Worm (Caenorhabditis elegans) whole organism, young adult: ENCODE results near the gene ZK1320.7.

Experiments
- B0035.1 ChIP-seq: sonication (generic microtip); optimal IDR thresholded peaks from 2 replicates; lab custom pipeline; 2016; ENCODE audit warnings: missing genetic modification characterization, mild to moderate bottlenecking, missing compliant biosample characterization, missing genotype, missing genetic modification reagents
- D2030.7 ChIP-seq: fragments of 200-800 bp; sonication (Bioruptor generic); IDR thresholded peaks from 2 replicates; pipeline ENCODE4 v1.3.6; 2022; ENCODE audit warnings: missing genetic modification reagents, missing genetic modification characterization, missing compliant biosample characterization
- F23B12.7 ChIP-seq: sonication (generic microtip); optimal IDR thresholded peaks from 2 replicates; lab custom pipeline; 2017; ENCODE audit warnings: missing genetic modification characterization, mild to moderate bottlenecking, missing compliant biosample characterization, antibody characterized with exemption, moderate library complexity; ENCODE audit not compliant: insufficient read depth
- F39B2.1 ChIP-seq: fragments of 200-800 bp; sonication (Bioruptor generic); IDR thresholded peaks from 2 replicates; pipeline ENCODE4 v1.3.6; 2022; ENCODE audit warnings: missing genetic modification reagents, missing genetic modification characterization, missing compliant biosample characterization
- F55B11.4 ChIP-seq: sonication (generic microtip); optimal IDR thresholded peaks from 2 replicates; lab custom pipeline; 2016; ENCODE audit warnings: missing compliant biosample characterization, missing genetic modification characterization, borderline replicate concordance; ENCODE audit not compliant: insufficient read depth
- Y56A3A.18 ChIP-seq: fragments of 200-800 bp; sonication (Bioruptor generic); IDR thresholded peaks from 2 replicates; pipeline ENCODE4 v1.3.6; 2022; ENCODE audit warnings: missing genetic modification reagents, missing genetic modification characterization, missing compliant biosample characterization
- aptf-3 ChIP-seq: fragments of 200-800 bp; sonication (Bioruptor generic); IDR thresholded peaks from 2 replicates; pipeline ENCODE4 v1.3.6; 2022; ENCODE audit warnings: missing genetic modification characterization, missing compliant biosample characterization
- atf-7 ChIP-seq: sonication (generic microtip); optimal IDR thresholded peaks from 2 replicates; lab custom pipeline; 2017; ENCODE audit warnings: mild to moderate bottlenecking, missing genetic modification characterization, missing compliant biosample characterization
- attf-3 ChIP-seq: fragments of 200-800 bp; sonication (Bioruptor generic); conservative IDR thresholded peaks from 2 replicates; pipeline ENCODE4 v1.3.6; 2022; ENCODE audit warnings: missing genetic modification reagents, missing genetic modification characterization, missing compliant biosample characterization
- cebp-1 ChIP-seq, 2 experiments: fragments of 200-800 bp in 1 of 2; sonication (Bioruptor generic) in 1 of 2; sonication (generic microtip) in 1 of 2; IDR thresholded peaks in 1 of 2; optimal IDR thresholded peaks in 1 of 2; 2 replicates each; pipeline versions ENCODE4 v1.3.6 to Lab custom; 2017 to 2022; ENCODE audit warnings: missing compliant biosample characterization in 2 of 2, missing genetic modification characterization in 2 of 2, mild to moderate bottlenecking in 1 of 2, missing genetic modification reagents in 1 of 2, moderate library complexity in 1 of 2
- cebp-2 ChIP-seq: fragments of 200-800 bp; sonication (Bioruptor generic); IDR thresholded peaks from 2 replicates; pipeline ENCODE4 v1.3.6; 2022; ENCODE audit warnings: missing genetic modification characterization, missing compliant biosample characterization
- ceh-100 ChIP-seq: fragments of 200-800 bp; sonication (Bioruptor generic); IDR thresholded peaks from 2 replicates; pipeline ENCODE4 v1.3.6; 2022; ENCODE audit warnings: missing genetic modification reagents, missing genetic modification characterization, missing compliant biosample characterization
- dpl-1 ChIP-seq: fragments of 150-350 bp; optimal IDR thresholded peaks from 2 replicates; lab custom pipeline; 2014; ENCODE audit warnings: missing biosample characterization, missing genetic modification reagents, missing genetic modification characterization
- fkh-3 ChIP-seq: sonication (generic microtip); optimal IDR thresholded peaks from 2 replicates; lab custom pipeline; 2016; ENCODE audit warnings: mild to moderate bottlenecking, missing genetic modification characterization, missing compliant biosample characterization
- hmg-1.2 ChIP-seq: fragments of 200-800 bp; sonication (Bioruptor generic); IDR thresholded peaks from 2 replicates; pipeline ENCODE4 v1.3.6; 2022; ENCODE audit warnings: missing genetic modification reagents, missing genetic modification characterization, missing compliant biosample characterization
- hsf-1 ChIP-seq: fragments of 200-800 bp; sonication (Bioruptor generic); IDR thresholded peaks from 2 replicates; pipeline ENCODE4 v1.3.6; 2022; ENCODE audit warnings: missing genetic modification reagents, missing genetic modification characterization, missing compliant biosample characterization
- lin-40 ChIP-seq: sonication (generic microtip); optimal IDR thresholded peaks from 2 replicates; lab custom pipeline; 2016; ENCODE audit warnings: missing genetic modification characterization, mild to moderate bottlenecking, missing compliant biosample characterization, missing genotype, missing genetic modification reagents
- lin-54 ChIP-seq: fragments of 200-800 bp; sonication (Bioruptor generic); optimal IDR thresholded peaks from 2 replicates; lab custom pipeline; 2018; ENCODE audit warnings: mild to moderate bottlenecking, missing genetic modification characterization, missing compliant biosample characterization
- madf-10 ChIP-seq: sonication (generic microtip); optimal IDR thresholded peaks from 2 replicates; lab custom pipeline; 2016; ENCODE audit warnings: mild to moderate bottlenecking, missing genetic modification characterization, missing compliant biosample characterization
- mcd-1 ChIP-seq: fragments of 200-800 bp; sonication (Bioruptor generic); IDR thresholded peaks from 2 replicates; pipeline ENCODE4 v1.3.6; 2022; ENCODE audit warnings: missing genetic modification reagents, missing genetic modification characterization, missing compliant biosample characterization
- mel-28 ChIP-seq: sonication (generic microtip); optimal IDR thresholded peaks from 2 replicates; lab custom pipeline; 2016; ENCODE audit warnings: borderline replicate concordance, mild to moderate bottlenecking, missing genetic modification characterization, missing compliant biosample characterization
- nfyb-1 ChIP-seq: fragments of 200-800 bp; sonication (Bioruptor generic); IDR thresholded peaks from 2 replicates; pipeline ENCODE4 v1.3.6; 2022; ENCODE audit warnings: missing genetic modification reagents, missing genetic modification characterization, missing compliant biosample characterization
- nhr-27 ChIP-seq: fragments of 200-800 bp; sonication (Bioruptor generic); optimal IDR thresholded peaks from 2 replicates; lab custom pipeline; 2018; ENCODE audit warnings: mild to moderate bottlenecking, missing genetic modification characterization, moderate library complexity, missing compliant biosample characterization
- nhr-80 ChIP-seq: sonication (generic microtip); optimal IDR thresholded peaks from 2 replicates; lab custom pipeline; 2016; ENCODE audit warnings: missing genetic modification characterization, missing compliant biosample characterization
- rpc-1 ChIP-seq, 2 experiments: fragments of 150-350 bp in 1 of 2; sonication (generic microtip) in 1 of 2; optimal IDR thresholded peaks; 2 replicates each; lab custom pipeline; 2014 to 2018; ENCODE audit warnings: missing biosample characterization in 1 of 2, missing genetic modification characterization in 1 of 2, missing genetic modification reagents in 1 of 2, missing genotype in 1 of 2
- snpc-4 ChIP-seq, 5 experiments: fragments of 150-350 bp in 1 of 5; sonication (generic microtip) in 4 of 5; optimal IDR thresholded peaks; 2 replicates each; lab custom pipeline; 2014 to 2018; ENCODE audit warnings: missing genetic modification characterization in 5 of 5, missing biosample characterization in 3 of 5, antibody characterized with exemption in 2 of 5, mild to moderate bottlenecking in 2 of 5, missing compliant biosample characterization in 2 of 5, missing genotype in 2 of 5, moderate library complexity in 2 of 5, missing genetic modification reagents in 1 of 5
- ztf-22 ChIP-seq: fragments of 200-800 bp; sonication (Bioruptor generic); optimal IDR thresholded peaks from 2 replicates; lab custom pipeline; 2018; ENCODE audit warnings: mild to moderate bottlenecking, missing genetic modification characterization, moderate library complexity, missing compliant biosample characterization
- ztf-26 ChIP-seq: sonication (generic microtip); optimal IDR thresholded peaks from 2 replicates; lab custom pipeline; 2017; ENCODE audit warnings: missing genetic modification characterization, missing compliant biosample characterization

Gene ZK1320.7

ce11 chrII:9679842-9680241 is 8.4 kb downstream of the ZK1320.7 start:
- TF ChIP-seq hmg-1.2 (GFP tag; lab: Robert Waterston, UW): peak; percentile 61
- TF ChIP-seq fkh-3 (tag; lab: Kevin White, UChicago): no peak

ce11 chrII:9680493-9680892 is 9.1 kb downstream of the ZK1320.7 start, which contains the start of gene ZK1320.13:
Gene ZK1320.13, plus strand, starts transcription at chrII:9680793.
- no peak for TF ChIP-seq mel-28 (tag; lab: Kevin White, UChicago)

DNA sequence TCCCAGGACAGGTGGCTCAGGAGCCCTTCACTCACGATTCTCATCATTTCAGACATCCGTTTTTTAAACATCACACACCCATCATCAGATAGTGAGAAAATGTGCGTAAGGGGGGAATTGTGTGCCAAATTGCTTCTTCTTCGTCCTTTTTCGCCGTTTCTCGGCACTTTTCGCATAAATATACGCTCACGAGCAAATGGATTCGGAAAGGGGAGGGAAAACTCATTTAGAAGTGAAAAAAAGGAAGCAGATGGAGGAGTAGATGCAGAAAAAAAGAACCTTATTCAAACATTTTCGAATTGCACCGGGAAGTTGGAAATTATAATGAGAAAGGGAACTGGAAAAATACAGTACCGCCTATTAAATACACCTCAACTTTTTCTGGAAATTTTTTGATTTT is 10.6 kb downstream of the ZK1320.7 start:
- no peak for TF ChIP-seq D2030.7 (GFP tag; lab: Robert Waterston, UW)
- TF ChIP-seq mcd-1 (GFP tag; lab: Robert Waterston, UW): no peak
- no peak for TF ChIP-seq F55B11.4 (tag; lab: Kevin White, UChicago)
- no peak for TF ChIP-seq aptf-3 (GFP tag; lab: Robert Waterston, UW)
- TF ChIP-seq Y56A3A.18 (GFP tag; lab: Robert Waterston, UW): no peak
- TF ChIP-seq F39B2.1 (GFP tag; lab: Robert Waterston, UW): no peak
- no peak for TF ChIP-seq nhr-27 (tag; lab: Kevin White, UChicago)
- no peak for TF ChIP-seq rpc-1 (optimal IDR thresholded peaks at IDR 0.05; lab: Kevin White, UChicago)
- TF ChIP-seq rpc-1 (tag; optimal IDR thresholded peaks at IDR 0.05; lab: Kevin White, UChicago): no peak
- TF ChIP-seq snpc-4 (GFP tag; optimal IDR thresholded peaks at IDR 0.05; lab: Kevin White, UChicago): no peak
- TF ChIP-seq snpc-4 (tag; optimal IDR thresholded peaks at IDR 0.05; lab: Kevin White, UChicago): no peak

- TF ChIP-seq lin-54 (GFP tag; lab: Kevin White, UChicago): no peak
- TF ChIP-seq dpl-1 (GFP tag; lab: Kevin White, UChicago): no peak
- no peak for TF ChIP-seq cebp-1 (GFP tag; IDR thresholded peaks at IDR 0.05; lab: Robert Waterston, UW)
- no peak for TF ChIP-seq cebp-1 (tag; optimal IDR thresholded peaks at IDR 0.05; lab: Kevin White, UChicago)
- no peak for TF ChIP-seq hmg-1.2 (GFP tag; lab: Robert Waterston, UW)
- no peak for TF ChIP-seq atf-7 (tag; lab: Kevin White, UChicago)
- TF ChIP-seq, all 124 proteins: peak for 0
Measured at ce11 chrII:9684175-9684574, 12.8 kb downstream of the ZK1320.7 start.

ce11 chrII:9686663-9687193 is 15.3 kb downstream of the ZK1320.7 start, which contains the start of gene ZK1320.9:
Gene ZK1320.9, minus strand, starts transcription at chrII:9686713.
- TF ChIP-seq ztf-22: no peak
- TF ChIP-seq ceh-100 (GFP tag; lab: Robert Waterston, UW): no peak
- TF ChIP-seq nhr-80: peak; percentile 31
- TF ChIP-seq nfyb-1 (GFP tag; lab: Robert Waterston, UW): no peak
- TF ChIP-seq hmg-1.2 (GFP tag; lab: Robert Waterston, UW): peak; percentile 69
- TF ChIP-seq mel-28 (tag; lab: Kevin White, UChicago): no peak
- TF ChIP-seq F23B12.7: peak; percentile 7
- peak; percentile 14 for TF ChIP-seq ztf-26
- peak; percentile 16 for TF ChIP-seq lin-40
- TF ChIP-seq attf-3 (GFP tag; lab: Robert Waterston, UW): peak; percentile 66

DNA sequence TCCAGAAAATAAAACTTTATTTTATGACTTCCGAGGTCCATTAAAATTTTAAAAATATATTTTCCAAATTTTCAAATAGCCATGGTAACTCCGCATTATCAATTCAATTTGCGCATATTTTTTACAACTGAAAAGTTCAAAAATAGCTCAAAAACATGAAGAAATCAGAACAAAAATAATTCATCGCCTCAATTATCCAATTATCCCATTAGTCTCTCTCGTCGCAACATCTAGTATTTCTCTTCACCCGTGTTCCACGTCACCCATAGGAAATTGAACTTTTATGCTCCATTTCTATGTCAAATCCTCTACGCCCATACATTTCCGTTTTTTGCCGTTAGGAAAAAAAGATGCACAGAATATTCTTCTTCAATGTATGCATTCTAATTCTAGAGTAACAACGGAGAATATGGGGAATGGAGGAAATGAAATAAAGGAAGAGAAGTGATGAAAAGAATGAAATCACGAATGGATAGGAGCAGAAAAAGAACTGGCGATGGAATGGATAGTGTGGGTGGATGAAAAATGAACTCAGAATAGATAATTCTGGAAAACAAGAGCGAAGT is 18.7 kb downstream of the ZK1320.7 start:
- TF ChIP-seq B0035.1 (tag; lab: Kevin White, UChicago) (no peak), hsf-1 (GFP tag; lab: Robert Waterston, UW) (no peak), cebp-2 (no peak), attf-3 (GFP tag; lab: Robert Waterston, UW) (no peak), madf-10 (no peak)
